Fruit fly (Drosophila melanogaster) whole organism, embryonic: ENCODE measurements around the gene miple1.

Experiments used
- Atf6 ChIP-seq: fragments of 200-800 bp; sonication (Bioruptor generic); IDR thresholded peaks from 2 replicates; pipeline ENCODE4 v1.3.6; 2022; ENCODE audit warnings: missing biosample characterization, missing genetic modification characterization
- CG10321 ChIP-seq: fragments of 200-800 bp; sonication (Bioruptor generic); IDR thresholded peaks from 2 replicates; pipeline ENCODE4 v1.3.6; 2022; ENCODE audit warnings: missing biosample characterization, missing genetic modification characterization
- CG11695 ChIP-seq: fragments of 200-800 bp; sonication (Bioruptor generic); IDR thresholded peaks from 3 replicates; pipeline ENCODE4 v1.3.6; 2022; ENCODE audit warnings: missing biosample characterization, missing genetic modification characterization
- CG14014 ChIP-seq: fragments of 200-800 bp; sonication (Bioruptor generic); IDR thresholded peaks from 2 replicates; pipeline ENCODE4 v1.3.6; 2022; ENCODE audit warnings: missing biosample characterization, missing genetic modification characterization
- CG14860 ChIP-seq: fragments of 200-800 bp; sonication (Bioruptor generic); IDR thresholded peaks from 3 replicates; pipeline ENCODE4 v1.3.6; 2022; ENCODE audit warnings: missing biosample characterization, missing genetic modification characterization; ENCODE audit not compliant: partially characterized antibody
- CG16779 ChIP-seq: fragments of 200-800 bp; sonication (Bioruptor generic); IDR thresholded peaks from 2 replicates; pipeline ENCODE4 v1.3.6; 2022; ENCODE audit warnings: missing biosample characterization, missing genetic modification characterization
- CG17568 ChIP-seq: fragments of 200-800 bp; sonication (Bioruptor generic); optimal IDR thresholded peaks from 2 replicates; lab custom pipeline; 2018; ENCODE audit warnings: missing biosample characterization, mild to moderate bottlenecking, missing genetic modification characterization, moderate library complexity
- CG18262 ChIP-seq: fragments of 200-800 bp; optimal IDR thresholded peaks from 3 replicates; lab custom pipeline; 2019; ENCODE audit warnings: missing biosample characterization, mild to moderate bottlenecking, missing genetic modification characterization, moderate library complexity
- CG2116 ChIP-seq: fragments of 200-800 bp; sonication (Bioruptor generic); optimal IDR thresholded peaks from 3 replicates; lab custom pipeline; 2018; ENCODE audit warnings: missing biosample characterization, mild to moderate bottlenecking, missing genetic modification characterization
- CG2202 ChIP-seq: fragments of 200-800 bp; sonication (Bioruptor generic); optimal IDR thresholded peaks from 2 replicates; lab custom pipeline; 2018; ENCODE audit warnings: missing biosample characterization, mild to moderate bottlenecking, missing genetic modification characterization
- CG33213 ChIP-seq: fragments of 200-800 bp; sonication (Bioruptor generic); optimal IDR thresholded peaks from 3 replicates; lab custom pipeline; 2016; ENCODE audit warnings: missing biosample characterization, missing genetic modification characterization
- CG4328 ChIP-seq: fragments of 200-800 bp; sonication (Bioruptor generic); optimal IDR thresholded peaks from 3 replicates; lab custom pipeline; 2017; ENCODE audit warnings: missing biosample characterization, missing genetic modification reagents, missing genetic modification characterization
- CG4820 ChIP-seq: fragments of 200-800 bp; sonication (Bioruptor generic); optimal IDR thresholded peaks from 3 replicates; lab custom pipeline; 2016; ENCODE audit warnings: missing biosample characterization, missing genetic modification characterization
- CG5245 ChIP-seq: fragments of 200-800 bp; sonication (Bioruptor generic); optimal IDR thresholded peaks from 3 replicates; lab custom pipeline; 2016; ENCODE audit warnings: missing biosample characterization, missing genetic modification characterization
- CG7963 ChIP-seq: fragments of 200-800 bp; sonication (Bioruptor generic); IDR thresholded peaks from 3 replicates; pipeline ENCODE4 v1.3.6; 2022; ENCODE audit warnings: missing biosample characterization, missing genetic modification characterization; ENCODE audit not compliant: partially characterized antibody
- Dfd ChIP-seq, 2 experiments: fragments of >200 bp; optimal IDR thresholded peaks; 2 replicates each; lab custom pipeline; 2017; ENCODE audit warnings: missing biosample characterization in 2 of 2, missing genetic modification characterization in 2 of 2
- Fer1 ChIP-seq: fragments of 200-800 bp; sonication (Bioruptor generic); optimal IDR thresholded peaks from 2 replicates; lab custom pipeline; 2017; ENCODE audit warnings: missing biosample characterization, mild to moderate bottlenecking, missing genetic modification characterization
- H15 ChIP-seq: fragments of 200-800 bp; sonication (Bioruptor generic); IDR thresholded peaks from 3 replicates; pipeline ENCODE4 v1.3.6; 2022; ENCODE audit warnings: missing biosample characterization, missing genetic modification characterization
- MESR4 ChIP-seq: fragments of 200-800 bp; sonication (Bioruptor generic); optimal IDR thresholded peaks from 2 replicates; lab custom pipeline; 2018; ENCODE audit warnings: missing biosample characterization, mild to moderate bottlenecking, missing genetic modification characterization, moderate library complexity
- Max ChIP-seq: fragments of 200-800 bp; sonication (Bioruptor generic); optimal IDR thresholded peaks from 2 replicates; lab custom pipeline; 2016; ENCODE audit warnings: missing biosample characterization, mild to moderate bottlenecking, missing genetic modification characterization
- Myb ChIP-seq: fragments of 200-800 bp; sonication (Bioruptor generic); optimal IDR thresholded peaks from 2 replicates; lab custom pipeline; 2016; ENCODE audit warnings: missing biosample characterization, missing genetic modification characterization
- NC2α ChIP-seq: fragments of 200-800 bp; sonication (Bioruptor generic); optimal IDR thresholded peaks from 2 replicates; lab custom pipeline; 2016; ENCODE audit warnings: missing biosample characterization, missing genetic modification characterization
- Oli ChIP-seq: fragments of 200-800 bp; sonication (Bioruptor generic); optimal IDR thresholded peaks from 2 replicates; lab custom pipeline; 2018; ENCODE audit warnings: missing biosample characterization, mild to moderate bottlenecking, missing genetic modification characterization, moderate library complexity
- Opbp ChIP-seq: fragments of 200-800 bp; sonication (Bioruptor generic); IDR thresholded peaks from 3 replicates; pipeline ENCODE4 v1.3.6; 2022; ENCODE audit warnings: missing biosample characterization, missing genetic modification characterization; ENCODE audit not compliant: partially characterized antibody
- Optix ChIP-seq: fragments of 200-800 bp; sonication (Bioruptor generic); IDR thresholded peaks from 3 replicates; pipeline ENCODE4 v1.3.6; 2022; ENCODE audit warnings: missing biosample characterization, missing genetic modification characterization
- Side ChIP-seq: fragments of 200-800 bp; sonication (Bioruptor generic); optimal IDR thresholded peaks from 2 replicates; lab custom pipeline; 2016; ENCODE audit warnings: missing biosample characterization, missing genetic modification characterization
- Sin3A ChIP-seq: fragments of >200 bp; optimal IDR thresholded peaks from 2 replicates; lab custom pipeline; 2018
- YL-1 ChIP-seq: fragments of 200-800 bp; sonication (Bioruptor generic); optimal IDR thresholded peaks from 3 replicates; lab custom pipeline; 2017; ENCODE audit warnings: missing biosample characterization, mild to moderate bottlenecking, missing genetic modification characterization
- ab ChIP-seq: fragments of 200-800 bp; sonication (Bioruptor generic); optimal IDR thresholded peaks from 2 replicates; lab custom pipeline; 2016; ENCODE audit warnings: missing biosample characterization, missing genetic modification characterization
- ac ChIP-seq: fragments of 200-800 bp; sonication (Bioruptor generic); optimal IDR thresholded peaks from 3 replicates; lab custom pipeline; 2017; ENCODE audit warnings: missing biosample characterization, mild to moderate bottlenecking, missing genetic modification characterization
- bab2 ChIP-seq: fragments of 200-800 bp; sonication (Bioruptor generic); optimal IDR thresholded peaks from 2 replicates; lab custom pipeline; 2016; ENCODE audit warnings: missing biosample characterization, missing genetic modification characterization
- cg ChIP-seq: fragments of 200-800 bp; sonication (Bioruptor generic); optimal IDR thresholded peaks from 3 replicates; lab custom pipeline; 2019; ENCODE audit warnings: missing biosample characterization, mild to moderate bottlenecking, missing genetic modification characterization, moderate library complexity
- chif ChIP-seq, 2 experiments: fragments of 200-800 bp; sonication (Bioruptor generic); optimal IDR thresholded peaks; 3 replicates each; lab custom pipeline; 2016; ENCODE audit warnings: missing biosample characterization in 2 of 2, missing genetic modification characterization in 2 of 2
- chn ChIP-seq: fragments of 200-800 bp; sonication (Bioruptor generic); optimal IDR thresholded peaks from 2 replicates; lab custom pipeline; 2016; ENCODE audit warnings: missing biosample characterization, missing genetic modification characterization
- fru ChIP-seq: fragments of >200 bp; optimal IDR thresholded peaks from 2 replicates; lab custom pipeline; 2017
- hkb ChIP-seq, 2 experiments: fragments of 200-800 bp in 1 of 2; fragments of >200 bp in 1 of 2; sonication (Bioruptor generic) in 1 of 2; IDR thresholded peaks in 1 of 2; optimal IDR thresholded peaks in 1 of 2; 2 replicates each; pipeline versions ENCODE4 v1.3.6 to Lab custom; 2017 to 2022; ENCODE audit warnings: missing biosample characterization in 1 of 2, missing genetic modification characterization in 1 of 2
- kah ChIP-seq: fragments of 200-800 bp; sonication (Bioruptor generic); optimal IDR thresholded peaks from 2 replicates; lab custom pipeline; 2018; ENCODE audit warnings: missing biosample characterization, mild to moderate bottlenecking, missing genetic modification characterization
- lab ChIP-seq: fragments of 200-800 bp; sonication (Bioruptor generic); optimal IDR thresholded peaks from 3 replicates; lab custom pipeline; 2017; ENCODE audit warnings: missing biosample characterization, missing genetic modification characterization, mild to moderate bottlenecking, moderate library complexity, missing genetic modification reagents
- lbe ChIP-seq: fragments of 200-800 bp; sonication (Bioruptor generic); optimal IDR thresholded peaks from 2 replicates; lab custom pipeline; 2016; ENCODE audit warnings: missing biosample characterization, mild to moderate bottlenecking, missing genetic modification characterization
- maf-S ChIP-seq: fragments of 200-800 bp; sonication (Bioruptor generic); optimal IDR thresholded peaks from 2 replicates; lab custom pipeline; 2016; ENCODE audit warnings: missing biosample characterization, missing genetic modification characterization
- mld ChIP-seq: fragments of 200-800 bp; sonication (Bioruptor generic); IDR thresholded peaks from 3 replicates; pipeline ENCODE4 v1.3.6; 2022; ENCODE audit warnings: missing biosample characterization, missing genetic modification characterization; ENCODE audit not compliant: partially characterized antibody
- nom ChIP-seq: fragments of 200-800 bp; sonication (Bioruptor generic); optimal IDR thresholded peaks from 2 replicates; lab custom pipeline; 2017; ENCODE audit warnings: missing biosample characterization, missing genetic modification characterization, mild to moderate bottlenecking, moderate library complexity, missing genetic modification reagents
- odd ChIP-seq: fragments of 200-800 bp; sonication (Bioruptor generic); optimal IDR thresholded peaks from 2 replicates; lab custom pipeline; 2017; ENCODE audit warnings: missing biosample characterization, mild to moderate bottlenecking, missing genetic modification characterization
- org-1 ChIP-seq: fragments of 200-800 bp; sonication (Bioruptor generic); optimal IDR thresholded peaks from 2 replicates; lab custom pipeline; 2017; ENCODE audit warnings: missing biosample characterization, missing genetic modification characterization
- pros ChIP-seq: fragments of 200-800 bp; sonication (Bioruptor generic); optimal IDR thresholded peaks from 3 replicates; lab custom pipeline; 2019; ENCODE audit warnings: missing biosample characterization, mild to moderate bottlenecking, missing genetic modification characterization, moderate library complexity
- pum ChIP-seq: fragments of 200-800 bp; sonication (Bioruptor generic); optimal IDR thresholded peaks from 2 replicates; lab custom pipeline; 2016; ENCODE audit warnings: missing biosample characterization, missing genetic modification characterization
- pzg ChIP-seq: fragments of 200-800 bp; sonication (Bioruptor generic); optimal IDR thresholded peaks from 3 replicates; lab custom pipeline; 2018; ENCODE audit warnings: missing biosample characterization, mild to moderate bottlenecking, missing genetic modification characterization, moderate library complexity
- seq ChIP-seq: fragments of 200-800 bp; sonication (Bioruptor generic); IDR thresholded peaks from 2 replicates; pipeline ENCODE4 v1.3.6; 2022; ENCODE audit warnings: missing biosample characterization, missing genetic modification characterization
- slou ChIP-seq: fragments of 200-800 bp; sonication (Bioruptor generic); optimal IDR thresholded peaks from 3 replicates; lab custom pipeline; 2016; ENCODE audit warnings: missing biosample characterization, missing genetic modification characterization
- tin ChIP-seq: fragments of 200-800 bp; sonication (Bioruptor generic); optimal IDR thresholded peaks from 3 replicates; lab custom pipeline; 2016; ENCODE audit warnings: missing biosample characterization, missing genetic modification characterization

miple1 gene

dm6 chr3L:270760-271500, 3.8 kb downstream of the miple1 start, which contains the start of gene miple2 (continued):
- TF ChIP-seq CG2202 (tag; lab: Kevin White, UChicago) (peak; percentile 54), seq (GFP tag; lab: Robert Waterston, UW) (no peak), CG14860 (GFP tag; lab: Robert Waterston, UW) (no peak), CG5245 (GFP tag; lab: Kevin White, UChicago) (no peak), Dfd (GFP tag; optimal IDR thresholded peaks at IDR 0.05; lab: Kevin White, UChicago) (no peak), tin (GFP tag; lab: Kevin White, UChicago) (no peak), CG17568 (GFP tag; lab: Kevin White, UChicago) (peak; percentile 25), chn (GFP tag; lab: Kevin White, UChicago) (no peak), CG33213 (GFP tag; lab: Kevin White, UChicago) (peak; percentile 37), lbe (GFP tag; lab: Kevin White, UChicago) (no peak), YL-1 (GFP tag; lab: Kevin White, UChicago) (peak; percentile 4), Oli (tag; lab: Kevin White, UChicago) (peak; percentile 55), CG2116 (GFP tag; lab: Kevin White, UChicago) (peak; percentile 4), CG14014 (GFP tag; lab: Robert Waterston, UW) (no peak), Fer1 (GFP tag; lab: Kevin White, UChicago) (peak; percentile 56), ab (no peak), mld (GFP tag; lab: Robert Waterston, UW) (no peak), hkb (optimal IDR thresholded peaks at IDR 0.05; lab: Kevin White, UChicago) (no peak), hkb (GFP tag; IDR thresholded peaks at IDR 0.05; lab: Robert Waterston, UW) (no peak; the same call in 1 of the 2 replicates), H15 (GFP tag; lab: Robert Waterston, UW) (no peak), pros (peak; percentile 76), cg (GFP tag; lab: Kevin White, UChicago) (peak; percentile 91), nom (GFP tag; lab: Kevin White, UChicago) (peak; percentile 86), MESR4 (GFP tag; lab: Kevin White, UChicago) (peak; percentile 12), maf-S (GFP tag; lab: Kevin White, UChicago) (peak; percentile 2), CG18262 (peak; percentile 73), pzg (no peak), bab2 (GFP tag; lab: Kevin White, UChicago) (no peak), CG7963 (GFP tag; lab: Robert Waterston, UW) (no peak), kah (peak; percentile 41), org-1 (GFP tag; lab: Kevin White, UChicago) (peak; percentile 54), fru (lab: Kevin White, UChicago) (no peak), CG16779 (GFP tag; lab: Robert Waterston, UW) (no peak), Atf6 (GFP tag; lab: Robert Waterston, UW) (peak; percentile 10; the same call in 1 of the 2 replicates), Max (GFP tag; lab: Kevin White, UChicago) (peak; percentile 42), Sin3A (lab: Kevin White, UChicago) (no peak), Myb (GFP tag; lab: Kevin White, UChicago) (peak; percentile 23), Opbp (GFP tag; lab: Robert Waterston, UW) (no peak), pum (GFP tag; lab: Kevin White, UChicago) (peak; percentile 39), CG10321 (GFP tag; lab: Robert Waterston, UW) (no peak), CG4328 (GFP tag; lab: Kevin White, UChicago) (peak; percentile 75), Side (GFP tag; lab: Kevin White, UChicago) (peak; percentile 53), NC2α (GFP tag; lab: Kevin White, UChicago) (no peak), Optix (GFP tag; lab: Robert Waterston, UW) (no peak), odd (GFP tag; lab: Kevin White, UChicago) (peak; percentile 54), CG4820 (GFP tag; lab: Kevin White, UChicago) (peak; percentile 38), lab (GFP tag; lab: Kevin White, UChicago) (peak; percentile 63), chif (GFP tag; optimal IDR thresholded peaks at IDR 0.05; lab: Kevin White, UChicago) (peak; percentile 15 to 16), CG11695 (GFP tag; lab: Robert Waterston, UW) (peak; percentile 26; the same call in 1 of the 3 replicates), ac (peak; percentile 40), slou (GFP tag; lab: Kevin White, UChicago) (no peak)
